Fruit fly (Drosophila melanogaster) whole organism, embryonic: ENCODE results near the gene CG13449.

Experiments
- CG1024 ChIP-seq: fragments of 200-800 bp; sonication (Bioruptor generic); IDR thresholded peaks from 2 replicates; pipeline ENCODE4 v1.3.6; 2022; ENCODE audit warnings: missing biosample characterization, missing genetic modification characterization
- CG10979 ChIP-seq: fragments of 200-800 bp; sonication (Bioruptor generic); optimal IDR thresholded peaks from 2 replicates; lab custom pipeline; 2018; ENCODE audit warnings: missing biosample characterization, mild to moderate bottlenecking, missing genetic modification characterization, moderate library complexity
- CG11085 ChIP-seq: fragments of 200-800 bp; sonication (Bioruptor generic); IDR thresholded peaks from 2 replicates; pipeline ENCODE4 v1.3.6; 2022; ENCODE audit warnings: missing biosample characterization, missing genetic modification characterization
- CG11504 ChIP-seq: fragments of 200-800 bp; sonication (Bioruptor generic); optimal IDR thresholded peaks from 3 replicates; lab custom pipeline; 2019; ENCODE audit warnings: missing biosample characterization, mild to moderate bottlenecking, missing genetic modification characterization, moderate library complexity
- CG12769 ChIP-seq: fragments of 200-800 bp; sonication (Bioruptor generic); optimal IDR thresholded peaks from 2 replicates; lab custom pipeline; 2019; ENCODE audit warnings: missing biosample characterization, mild to moderate bottlenecking, missing genetic modification characterization, moderate library complexity
- CG13624 ChIP-seq: fragments of 200-800 bp; sonication (Bioruptor generic); optimal IDR thresholded peaks from 2 replicates; lab custom pipeline; 2016; ENCODE audit warnings: missing biosample characterization, missing genetic modification characterization
- CG1602 ChIP-seq: fragments of 200-800 bp; sonication (Bioruptor generic); optimal IDR thresholded peaks from 3 replicates; lab custom pipeline; 2016; ENCODE audit warnings: missing biosample characterization, missing genetic modification characterization
- CG17186 ChIP-seq: fragments of 200-800 bp; sonication (Bioruptor generic); optimal IDR thresholded peaks from 3 replicates; lab custom pipeline; 2017; ENCODE audit warnings: missing biosample characterization, missing genetic modification reagents, missing genetic modification characterization
- CG17359 ChIP-seq: fragments of 200-800 bp; sonication (Bioruptor generic); optimal IDR thresholded peaks from 3 replicates; lab custom pipeline; 2018; ENCODE audit warnings: missing biosample characterization, mild to moderate bottlenecking, missing genetic modification characterization, moderate library complexity
- CG18262 ChIP-seq: fragments of 200-800 bp; optimal IDR thresholded peaks from 3 replicates; lab custom pipeline; 2019; ENCODE audit warnings: missing biosample characterization, mild to moderate bottlenecking, missing genetic modification characterization, moderate library complexity
- CG32532 ChIP-seq: fragments of 200-800 bp; sonication (Bioruptor generic); IDR thresholded peaks from 2 replicates; pipeline ENCODE4 v1.3.6; 2022; ENCODE audit warnings: missing biosample characterization, missing genetic modification characterization
- CG4360 ChIP-seq: fragments of 200-800 bp; sonication (Bioruptor generic); IDR thresholded peaks from 2 replicates; pipeline ENCODE4 v1.3.6; 2022; ENCODE audit warnings: missing biosample characterization, missing genetic modification characterization
- CG5245 ChIP-seq: fragments of 200-800 bp; sonication (Bioruptor generic); optimal IDR thresholded peaks from 3 replicates; lab custom pipeline; 2016; ENCODE audit warnings: missing biosample characterization, missing genetic modification characterization
- CG6175 ChIP-seq: fragments of 200-800 bp; sonication (Bioruptor generic); IDR thresholded peaks from 3 replicates; pipeline ENCODE4 v1.3.6; 2022; ENCODE audit warnings: missing biosample characterization, missing genetic modification characterization
- CG6689 ChIP-seq: fragments of 200-800 bp; sonication (Bioruptor generic); IDR thresholded peaks from 2 replicates; pipeline ENCODE4 v1.3.6; 2022; ENCODE audit warnings: missing biosample characterization, missing genetic modification characterization
- CG8944 ChIP-seq: fragments of 200-800 bp; sonication (Bioruptor generic); optimal IDR thresholded peaks from 3 replicates; lab custom pipeline; 2016; ENCODE audit warnings: missing biosample characterization, missing genetic modification characterization
- CG9727 ChIP-seq: fragments of 200-800 bp; sonication (Bioruptor generic); optimal IDR thresholded peaks from 3 replicates; lab custom pipeline; 2017; ENCODE audit warnings: missing biosample characterization, mild to moderate bottlenecking, missing genetic modification characterization
- CG9817 ChIP-seq: fragments of 200-800 bp; sonication (Bioruptor generic); optimal IDR thresholded peaks from 2 replicates; lab custom pipeline; 2018; ENCODE audit warnings: missing biosample characterization, mild to moderate bottlenecking, missing genetic modification characterization, moderate library complexity
- CHES-1-like ChIP-seq: fragments of 200-800 bp; sonication (Bioruptor generic); optimal IDR thresholded peaks from 2 replicates; lab custom pipeline; 2016; ENCODE audit warnings: missing biosample characterization, missing genetic modification characterization
- Camta ChIP-seq: fragments of 200-800 bp; sonication (Bioruptor generic); optimal IDR thresholded peaks from 2 replicates; lab custom pipeline; 2016; ENCODE audit warnings: missing biosample characterization, missing genetic modification characterization
- Dad ChIP-seq: fragments of 200-800 bp; sonication (Bioruptor generic); optimal IDR thresholded peaks from 3 replicates; lab custom pipeline; 2016; ENCODE audit warnings: missing biosample characterization, missing genetic modification characterization
- Dfd ChIP-seq, 2 experiments: fragments of >200 bp; optimal IDR thresholded peaks; 2 replicates each; lab custom pipeline; 2017; ENCODE audit warnings: missing biosample characterization in 2 of 2, missing genetic modification characterization in 2 of 2
- Dip2 ChIP-seq: fragments of 200-800 bp; sonication (Bioruptor generic); IDR thresholded peaks from 2 replicates; pipeline ENCODE4 v1.3.6; 2022; ENCODE audit warnings: missing biosample characterization, missing genetic modification characterization
- H2.0 ChIP-seq: fragments of 200-800 bp; sonication (Bioruptor generic); IDR thresholded peaks from 2 replicates; pipeline ENCODE4 v1.3.6; 2022; ENCODE audit warnings: missing biosample characterization, missing genetic modification characterization
- Hr78 ChIP-seq, 2 experiments: fragments of 200-800 bp in 1 of 2; fragments of >200 bp in 1 of 2; sonication (Bioruptor generic) in 1 of 2; optimal IDR thresholded peaks; 2 replicates each; lab custom pipeline; 2017 to 2019; ENCODE audit warnings: missing biosample characterization in 2 of 2, missing genetic modification characterization in 2 of 2, mild to moderate bottlenecking in 1 of 2, moderate library complexity in 1 of 2
- Mad ChIP-seq: fragments of 200-800 bp; sonication (Bioruptor generic); optimal IDR thresholded peaks from 2 replicates; lab custom pipeline; 2016; ENCODE audit warnings: missing biosample characterization, missing genetic modification characterization
- Med ChIP-seq: fragments of 200-800 bp; sonication (Bioruptor generic); peaks from one replicate; lab custom pipeline; 2016; ENCODE audit warnings: missing biosample characterization, missing genetic modification characterization, mild to moderate bottlenecking, inconsistent platforms, moderate library complexity
- Oli ChIP-seq: fragments of 200-800 bp; sonication (Bioruptor generic); optimal IDR thresholded peaks from 2 replicates; lab custom pipeline; 2018; ENCODE audit warnings: missing biosample characterization, mild to moderate bottlenecking, missing genetic modification characterization, moderate library complexity
- Ssrp ChIP-seq: fragments of 200-800 bp; sonication (Bioruptor generic); optimal IDR thresholded peaks from 2 replicates; lab custom pipeline; 2018; ENCODE audit warnings: missing biosample characterization, mild to moderate bottlenecking, missing genetic modification characterization, moderate library complexity
- Xrp1 ChIP-seq: fragments of 200-800 bp; sonication (Bioruptor generic); IDR thresholded peaks from 2 replicates; pipeline ENCODE4 v1.3.6; 2022; ENCODE audit warnings: missing biosample characterization, missing genetic modification characterization
- abd-A ChIP-seq: fragments of 200-800 bp; sonication (Bioruptor generic); optimal IDR thresholded peaks from 3 replicates; lab custom pipeline; 2019; ENCODE audit warnings: missing biosample characterization, mild to moderate bottlenecking, missing genetic modification characterization, moderate library complexity
- ash1 ChIP-seq: fragments of 200-800 bp; sonication (Bioruptor generic); optimal IDR thresholded peaks from 2 replicates; lab custom pipeline; 2018; ENCODE audit warnings: missing biosample characterization, mild to moderate bottlenecking, missing genetic modification characterization
- ato ChIP-seq: fragments of 200-800 bp; sonication (Bioruptor generic); IDR thresholded peaks from 2 replicates; pipeline ENCODE4 v1.3.6; 2022; ENCODE audit warnings: missing biosample characterization, missing genetic modification characterization; ENCODE audit not compliant: partially characterized antibody
- chif ChIP-seq, 2 experiments: fragments of 200-800 bp; sonication (Bioruptor generic); optimal IDR thresholded peaks; 3 replicates each; lab custom pipeline; 2016; ENCODE audit warnings: missing biosample characterization in 2 of 2, missing genetic modification characterization in 2 of 2
- dmrt99B ChIP-seq: fragments of 200-800 bp; sonication (Bioruptor generic); optimal IDR thresholded peaks from 2 replicates; lab custom pipeline; 2018; ENCODE audit warnings: missing biosample characterization, mild to moderate bottlenecking, missing genetic modification characterization, moderate library complexity
- esg ChIP-seq: fragments of 200-800 bp; sonication (Bioruptor generic); conservative IDR thresholded peaks from 2 replicates; pipeline ENCODE4 v1.3.6; 2022; ENCODE audit warnings: missing biosample characterization, missing genetic modification characterization
- gcm ChIP-seq: fragments of 200-800 bp; sonication (Bioruptor generic); optimal IDR thresholded peaks from 2 replicates; lab custom pipeline; 2019; ENCODE audit warnings: missing biosample characterization, mild to moderate bottlenecking, missing genetic modification characterization, moderate library complexity
- grau ChIP-seq: fragments of 200-800 bp; optimal IDR thresholded peaks from 3 replicates; lab custom pipeline; 2019; ENCODE audit warnings: missing biosample characterization, mild to moderate bottlenecking, missing genetic modification characterization, moderate library complexity
- kni ChIP-seq: fragments of 200-800 bp; sonication (Bioruptor generic); optimal IDR thresholded peaks from 3 replicates; lab custom pipeline; 2017; ENCODE audit warnings: mild to moderate bottlenecking, missing biosample characterization, missing genetic modification reagents, missing genetic modification characterization
- lola ChIP-seq, 3 experiments: fragments of >200 bp in 2 of 3; fragments of 200-800 bp in 1 of 3; sonication (Bioruptor generic) in 1 of 3; optimal IDR thresholded peaks; 2 replicates each; lab custom pipeline; 2017 to 2019; ENCODE audit warnings: missing biosample characterization in 3 of 3, missing genetic modification characterization in 3 of 3, mild to moderate bottlenecking in 1 of 3, moderate library complexity in 1 of 3
- mirr ChIP-seq: fragments of 200-800 bp; sonication (Bioruptor generic); optimal IDR thresholded peaks from 3 replicates; lab custom pipeline; 2018; ENCODE audit warnings: missing biosample characterization, mild to moderate bottlenecking, missing genetic modification characterization
- pita ChIP-seq: fragments of 200-800 bp; sonication (Bioruptor generic); optimal IDR thresholded peaks from 2 replicates; lab custom pipeline; 2017; ENCODE audit warnings: missing biosample characterization, mild to moderate bottlenecking, missing genetic modification characterization
- ranshi ChIP-seq: fragments of 200-800 bp; sonication (Bioruptor generic); IDR thresholded peaks from 2 replicates; pipeline ENCODE4 v1.3.6; 2022; ENCODE audit warnings: missing biosample characterization, missing genetic modification characterization
- rib ChIP-seq: fragments of 200-800 bp; sonication (Bioruptor generic); IDR thresholded peaks from 2 replicates; pipeline ENCODE4 v1.3.6; 2022; ENCODE audit warnings: missing biosample characterization, missing genetic modification characterization
- scrt ChIP-seq: fragments of 200-800 bp; sonication (Bioruptor generic); optimal IDR thresholded peaks from 2 replicates; lab custom pipeline; 2018; ENCODE audit warnings: missing biosample characterization, mild to moderate bottlenecking, missing genetic modification characterization, moderate library complexity
- shn ChIP-seq: fragments of 200-800 bp; sonication (Bioruptor generic); optimal IDR thresholded peaks from 3 replicates; lab custom pipeline; 2016; ENCODE audit warnings: missing biosample characterization, missing genetic modification characterization
- slp2 ChIP-seq: fragments of 200-800 bp; sonication (Bioruptor generic); optimal IDR thresholded peaks from 2 replicates; lab custom pipeline; 2016; ENCODE audit warnings: missing biosample characterization, missing genetic modification characterization
- sob ChIP-seq: fragments of 200-800 bp; sonication (Bioruptor generic); IDR thresholded peaks from 2 replicates; pipeline ENCODE4 v1.3.6; 2022; ENCODE audit warnings: missing biosample characterization, missing genetic modification characterization
- stc ChIP-seq: fragments of 200-800 bp; sonication (Bioruptor generic); IDR thresholded peaks from 2 replicates; pipeline ENCODE4 v1.3.6; 2022; ENCODE audit warnings: missing biosample characterization, missing genetic modification characterization
- trem ChIP-seq: fragments of 200-800 bp; optimal IDR thresholded peaks from 3 replicates; lab custom pipeline; 2019; ENCODE audit warnings: missing biosample characterization, mild to moderate bottlenecking, missing genetic modification characterization, moderate library complexity
- unc-4 ChIP-seq: fragments of 200-800 bp; sonication (Bioruptor generic); IDR thresholded peaks from 2 replicates; pipeline ENCODE4 v1.3.6; 2022; ENCODE audit warnings: missing biosample characterization, missing genetic modification characterization; ENCODE audit not compliant: partially characterized antibody

CG13449 gene

DNA sequence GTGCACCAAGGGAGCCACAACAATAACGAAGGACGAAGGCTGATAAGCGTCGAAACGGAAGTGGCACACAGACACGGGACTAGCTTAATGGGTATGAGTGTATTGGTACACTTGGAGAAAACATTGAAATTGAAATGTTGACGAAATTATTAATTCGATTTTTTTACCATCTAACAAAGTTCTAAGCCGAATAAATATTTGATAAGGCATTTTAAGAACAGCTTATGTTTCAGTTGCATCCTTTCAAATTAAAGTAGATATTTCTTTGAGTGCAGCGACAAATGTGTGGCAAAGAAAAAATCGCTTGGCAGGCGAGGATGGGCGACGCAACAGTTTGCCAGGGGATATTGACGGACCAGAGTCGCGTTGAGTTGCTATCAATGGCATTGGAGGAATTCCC is 27.4 kb upstream of the CG13449 start (continued):
- TF ChIP-seq mirr (GFP tag; lab: Kevin White, UChicago): no peak
- TF ChIP-seq gcm: no peak
- peak; percentile 26 for TF ChIP-seq Oli (tag; lab: Kevin White, UChicago)
- TF ChIP-seq Med: peak; percentile 31
- TF ChIP-seq grau (tag; lab: Kevin White, UChicago): peak; percentile 3
- peak in 1 of 3 experiments; percentile 26 for TF ChIP-seq lola (GFP tag; optimal IDR thresholded peaks at IDR 0.05; lab: Kevin White, UChicago)
- no peak for TF ChIP-seq CG17359 (tag; lab: Kevin White, UChicago)
- no peak for TF ChIP-seq CG1024
- TF ChIP-seq esg (GFP tag; lab: Robert Waterston, UW): no peak
- TF ChIP-seq Camta: no peak
- no peak for TF ChIP-seq pita (GFP tag; lab: Kevin White, UChicago)
- TF ChIP-seq CG17186 (GFP tag; lab: Kevin White, UChicago): no peak
- no peak for TF ChIP-seq rib (GFP tag; lab: Robert Waterston, UW)
- TF ChIP-seq CG1602: peak; percentile 0
- TF ChIP-seq ranshi (GFP tag; lab: Robert Waterston, UW): no peak
- TF ChIP-seq CG13624: no peak
- TF ChIP-seq trem (tag; lab: Kevin White, UChicago): peak; percentile 5
- TF ChIP-seq CG12769 (tag; lab: Kevin White, UChicago): no peak
- no peak for TF ChIP-seq stc
- TF ChIP-seq Mad: no peak
- 0 out of 2 replicates have a peak, but pooled peaks have one; percentile 18 for TF ChIP-seq CG4360 (GFP tag; lab: Robert Waterston, UW)
- no peak for TF ChIP-seq H2.0 (GFP tag; lab: Robert Waterston, UW)
- peak; percentile 28 for TF ChIP-seq CG18262 (tag; lab: Kevin White, UChicago)
- TF ChIP-seq abd-A (tag; lab: Kevin White, UChicago): no peak
- no peak for TF ChIP-seq CG9817 (tag; lab: Kevin White, UChicago)
- no peak for TF ChIP-seq Hr78 (GFP tag; optimal IDR thresholded peaks at IDR 0.05; lab: Kevin White, UChicago)
- peak; percentile 16 for TF ChIP-seq CG11504 (tag; lab: Kevin White, UChicago)
- TF ChIP-seq slp2 (GFP tag; lab: Kevin White, UChicago): no peak
- no peak for TF ChIP-seq Dfd (GFP tag; optimal IDR thresholded peaks at IDR 0.05; lab: Kevin White, UChicago)
- TF ChIP-seq CG5245: no peak
- TF ChIP-seq shn (GFP tag; lab: Kevin White, UChicago): no peak
- no peak for TF ChIP-seq CG32532
- peak in 1 of 2 experiments; percentile 40 for TF ChIP-seq chif (GFP tag; optimal IDR thresholded peaks at IDR 0.05; lab: Kevin White, UChicago)
- TF ChIP-seq kni (GFP tag; lab: Kevin White, UChicago): no peak
- TF ChIP-seq CG11085 (GFP tag; lab: Robert Waterston, UW): no peak
- peak; percentile 36 for TF ChIP-seq scrt (GFP tag; lab: Kevin White, UChicago)
- peak; percentile 11 for TF ChIP-seq Ssrp (tag; lab: Kevin White, UChicago)
- peak; percentile 4 for TF ChIP-seq dmrt99B (tag; lab: Kevin White, UChicago)
- TF ChIP-seq CG6175 (GFP tag; lab: Robert Waterston, UW): no peak
- no peak for TF ChIP-seq ato (GFP tag; lab: Robert Waterston, UW)
- no peak for TF ChIP-seq Dad (GFP tag; lab: Kevin White, UChicago)
- no peak for TF ChIP-seq sob (GFP tag; lab: Robert Waterston, UW)
- TF ChIP-seq CG10979 (tag; lab: Kevin White, UChicago): peak; percentile 26
- TF ChIP-seq CG6689 (GFP tag; lab: Robert Waterston, UW): peak; percentile 34; the same call in 1 of the 2 replicates
- no peak for TF ChIP-seq Dip2 (GFP tag; lab: Robert Waterston, UW)
- TF ChIP-seq CHES-1-like (GFP tag; lab: Kevin White, UChicago): no peak
- peak; percentile 23 for TF ChIP-seq CG9727 (GFP tag; lab: Kevin White, UChicago)
- TF ChIP-seq CG8944 (GFP tag; lab: Kevin White, UChicago): no peak
- TF ChIP-seq unc-4 (GFP tag; lab: Robert Waterston, UW): no peak
- no peak for TF ChIP-seq ash1 (GFP tag; lab: Kevin White, UChicago)
- peak; percentile 62 for TF ChIP-seq Xrp1 (GFP tag; lab: Robert Waterston, UW)
